Fruit fly (Drosophila melanogaster) whole organism, embryonic: Measurements from ENCODE around the gene CG32354.
A peak's percentile ranks its signal among the peaks of the same experiment; 100 is the strongest.

ENCODE experiments used
- CG10267 ChIP-seq: fragments of 200-800 bp; sonication (Bioruptor generic); optimal IDR thresholded peaks from 2 replicates; lab custom pipeline; 2018; ENCODE audit warnings: missing biosample characterization, mild to moderate bottlenecking, missing genetic modification characterization, moderate library complexity
- CG12155 ChIP-seq: fragments of 200-800 bp; sonication (Bioruptor generic); optimal IDR thresholded peaks from 3 replicates; lab custom pipeline; 2016; ENCODE audit warnings: missing biosample characterization, missing genetic modification characterization
- CG12299 ChIP-seq: fragments of 200-800 bp; sonication (Bioruptor generic); optimal IDR thresholded peaks from 2 replicates; lab custom pipeline; 2018; ENCODE audit warnings: missing biosample characterization, mild to moderate bottlenecking, missing genetic modification characterization
- CG12744 ChIP-seq: fragments of 200-800 bp; sonication (Bioruptor generic); optimal IDR thresholded peaks from 2 replicates; lab custom pipeline; 2016; ENCODE audit warnings: missing biosample characterization, missing genetic modification characterization
- CG17359 ChIP-seq: fragments of 200-800 bp; sonication (Bioruptor generic); optimal IDR thresholded peaks from 3 replicates; lab custom pipeline; 2018; ENCODE audit warnings: missing biosample characterization, mild to moderate bottlenecking, missing genetic modification characterization, moderate library complexity
- gcm2 ChIP-seq: fragments of 200-800 bp; sonication (Bioruptor generic); optimal IDR thresholded peaks from 2 replicates; lab custom pipeline; 2016; ENCODE audit warnings: missing biosample characterization, missing genetic modification characterization

DNA sequence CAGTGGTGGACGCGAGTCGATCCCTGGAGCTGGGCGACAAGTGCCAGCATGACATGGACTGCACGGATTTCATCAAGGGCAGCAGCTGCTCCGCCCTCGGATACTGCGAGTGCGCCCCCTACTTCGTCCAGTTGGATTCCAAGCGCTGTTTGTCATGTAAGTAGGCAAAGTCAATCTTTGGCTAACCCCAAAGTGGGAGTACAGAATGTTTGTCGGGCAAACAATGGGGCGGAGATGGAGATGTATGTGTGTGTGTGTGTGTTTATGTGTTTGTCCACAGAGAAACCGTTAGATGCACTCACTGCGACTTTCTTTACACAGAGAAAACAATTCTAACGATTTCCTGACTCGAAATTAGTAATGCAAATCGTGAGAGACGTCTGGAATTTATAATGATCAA is 42.8 kb downstream of the CG32354 start:
- TF ChIP-seq CG12155 (GFP tag; lab: Kevin White, UChicago) = no peak
- TF ChIP-seq CG10267 = no peak
- no peak for TF ChIP-seq gcm2 (GFP tag; lab: Kevin White, UChicago)
- no peak for TF ChIP-seq CG12744 (GFP tag; lab: Kevin White, UChicago)
- TF ChIP-seq CG12299 = no peak
- TF ChIP-seq CG17359 (tag; lab: Kevin White, UChicago) = peak; percentile 4
